Fruit fly (Drosophila melanogaster) whole organism, embryonic: ENCODE results near the gene Eno.

Experiments used
- Antp ChIP-seq: fragments of 200-800 bp; sonication (Bioruptor generic); optimal IDR thresholded peaks from 3 replicates; lab custom pipeline; 2016; ENCODE audit warnings: missing biosample characterization, missing genetic modification characterization
- CG10462 ChIP-seq: fragments of 200-800 bp; sonication (Bioruptor generic); optimal IDR thresholded peaks from 2 replicates; lab custom pipeline; 2016; ENCODE audit warnings: missing biosample characterization, missing genetic modification characterization
- CG10543 ChIP-seq: fragments of 200-800 bp; sonication (Bioruptor generic); optimal IDR thresholded peaks from 3 replicates; lab custom pipeline; 2017; ENCODE audit warnings: missing biosample characterization, mild to moderate bottlenecking, missing genetic modification characterization, moderate library complexity
- CG10959 ChIP-seq: fragments of 200-800 bp; sonication (Bioruptor generic); IDR thresholded peaks from 2 replicates; pipeline ENCODE4 v1.3.6; 2022; ENCODE audit warnings: missing biosample characterization, missing genetic modification characterization
- CG11723 ChIP-seq: fragments of 200-800 bp; sonication (Bioruptor generic); optimal IDR thresholded peaks from 2 replicates; lab custom pipeline; 2017; ENCODE audit warnings: missing biosample characterization, mild to moderate bottlenecking, missing genetic modification characterization
- CG12236 ChIP-seq: fragments of 200-800 bp; sonication (Bioruptor generic); optimal IDR thresholded peaks from 2 replicates; lab custom pipeline; 2016; ENCODE audit warnings: missing biosample characterization, missing genetic modification characterization
- CG13296 ChIP-seq: fragments of 200-800 bp; sonication (Bioruptor generic); optimal IDR thresholded peaks from 3 replicates; lab custom pipeline; 2018; ENCODE audit warnings: missing biosample characterization, mild to moderate bottlenecking, missing genetic modification characterization
- CG14014 ChIP-seq: fragments of 200-800 bp; sonication (Bioruptor generic); IDR thresholded peaks from 2 replicates; pipeline ENCODE4 v1.3.6; 2022; ENCODE audit warnings: missing biosample characterization, missing genetic modification characterization
- CG1647 ChIP-seq: fragments of 200-800 bp; sonication (Bioruptor generic); optimal IDR thresholded peaks from 3 replicates; lab custom pipeline; 2016; ENCODE audit warnings: missing biosample characterization, missing genetic modification characterization
- CG17361 ChIP-seq: fragments of 200-800 bp; sonication (Bioruptor generic); IDR thresholded peaks from 3 replicates; pipeline ENCODE4 v1.3.6; 2022; ENCODE audit warnings: missing biosample characterization, missing genetic modification characterization
- CG17829 ChIP-seq: fragments of 200-800 bp; optimal IDR thresholded peaks from 2 replicates; lab custom pipeline; 2019; ENCODE audit warnings: missing biosample characterization, mild to moderate bottlenecking, missing genetic modification characterization, moderate library complexity
- CG1832 ChIP-seq: fragments of 200-800 bp; sonication (Bioruptor generic); optimal IDR thresholded peaks from 2 replicates; lab custom pipeline; 2017; ENCODE audit warnings: missing biosample characterization, mild to moderate bottlenecking, missing genetic modification characterization, inconsistent platforms
- CG2678 ChIP-seq: fragments of 200-800 bp; sonication (Bioruptor generic); optimal IDR thresholded peaks from 3 replicates; lab custom pipeline; 2019; ENCODE audit warnings: missing biosample characterization, mild to moderate bottlenecking, missing genetic modification characterization, moderate library complexity
- CG3726 ChIP-seq: fragments of 200-800 bp; sonication (Bioruptor generic); IDR thresholded peaks from 3 replicates; pipeline ENCODE4, ENCODE4 v1.3.6; 2022; ENCODE audit warnings: missing biosample characterization, missing genetic modification characterization
- CG3838 ChIP-seq: fragments of 200-800 bp; sonication (Bioruptor generic); optimal IDR thresholded peaks from 3 replicates; lab custom pipeline; 2016; ENCODE audit warnings: missing biosample characterization, missing genetic modification characterization
- CG3847 ChIP-seq: fragments of 200-800 bp; sonication (Bioruptor generic); IDR thresholded peaks from 2 replicates; pipeline ENCODE4 v1.3.6; 2022; ENCODE audit warnings: missing biosample characterization, missing genetic modification characterization
- CG6813 ChIP-seq: fragments of 200-800 bp; sonication (Bioruptor generic); optimal IDR thresholded peaks from 2 replicates; lab custom pipeline; 2017; ENCODE audit warnings: missing biosample characterization, missing genetic modification characterization, mild to moderate bottlenecking, moderate library complexity, missing genetic modification reagents
- CG7271 ChIP-seq: fragments of 200-800 bp; sonication (Bioruptor generic); optimal IDR thresholded peaks from 2 replicates; lab custom pipeline; 2018; ENCODE audit warnings: missing biosample characterization, mild to moderate bottlenecking, missing genetic modification characterization, moderate library complexity
- CG9437 ChIP-seq: fragments of 200-800 bp; sonication (Bioruptor generic); optimal IDR thresholded peaks from 2 replicates; lab custom pipeline; 2018; ENCODE audit warnings: missing biosample characterization, mild to moderate bottlenecking, missing genetic modification characterization
- CG9609 ChIP-seq: fragments of 200-800 bp; sonication (Bioruptor generic); optimal IDR thresholded peaks from 3 replicates; lab custom pipeline; 2016; ENCODE audit warnings: missing biosample characterization, missing genetic modification characterization
- D19A ChIP-seq: fragments of 200-800 bp; optimal IDR thresholded peaks from 3 replicates; lab custom pipeline; 2019; ENCODE audit warnings: missing biosample characterization, mild to moderate bottlenecking, missing genetic modification characterization, moderate library complexity
- D19B ChIP-seq: fragments of 200-800 bp; sonication (Bioruptor generic); optimal IDR thresholded peaks from 2 replicates; lab custom pipeline; 2017; ENCODE audit warnings: missing biosample characterization, mild to moderate bottlenecking, missing genetic modification characterization
- HHEX ChIP-seq: fragments of 200-800 bp; sonication (Bioruptor generic); optimal IDR thresholded peaks from 3 replicates; lab custom pipeline; 2017; ENCODE audit warnings: missing biosample characterization, mild to moderate bottlenecking, missing genetic modification characterization, missing genetic modification reagents
- Hmx ChIP-seq: fragments of 200-800 bp; sonication (Bioruptor generic); optimal IDR thresholded peaks from 2 replicates; lab custom pipeline; 2016; ENCODE audit warnings: missing biosample characterization, missing genetic modification characterization
- Hr39 ChIP-seq: fragments of >200 bp; optimal IDR thresholded peaks from 2 replicates; lab custom pipeline; 2017
- Jarid2 ChIP-seq: fragments of 200-800 bp; sonication (Bioruptor generic); optimal IDR thresholded peaks from 3 replicates; lab custom pipeline; 2017; ENCODE audit warnings: mild to moderate bottlenecking, missing biosample characterization, missing genetic modification reagents, missing genetic modification characterization
- NfI ChIP-seq: fragments of 200-800 bp; sonication (Bioruptor generic); optimal IDR thresholded peaks from 3 replicates; lab custom pipeline; 2018; ENCODE audit warnings: missing biosample characterization, mild to moderate bottlenecking, missing genetic modification characterization, moderate library complexity
- Rfx ChIP-seq: fragments of 200-800 bp; sonication (Bioruptor generic); IDR thresholded peaks from 2 replicates; pipeline ENCODE4 v1.3.6; 2022; ENCODE audit warnings: missing biosample characterization, missing genetic modification characterization
- Sry-δ ChIP-seq: fragments of 200-800 bp; sonication (Bioruptor generic); optimal IDR thresholded peaks from 2 replicates; lab custom pipeline; 2016; ENCODE audit warnings: missing biosample characterization, missing genetic modification characterization
- Taf1 ChIP-seq: fragments of 200-800 bp; sonication (Bioruptor generic); IDR thresholded peaks from 2 replicates; pipeline ENCODE4 v1.3.6; 2022; ENCODE audit warnings: missing biosample characterization, missing genetic modification characterization
- bigmax ChIP-seq: fragments of 200-800 bp; sonication (Bioruptor generic); optimal IDR thresholded peaks from 2 replicates; lab custom pipeline; 2018; ENCODE audit warnings: missing biosample characterization, mild to moderate bottlenecking, missing genetic modification characterization
- ci ChIP-seq: fragments of 200-800 bp; sonication (Bioruptor generic); IDR thresholded peaks from 3 replicates; pipeline ENCODE4 v1.3.6; 2022; ENCODE audit warnings: missing biosample characterization, missing genetic modification characterization
- dysf ChIP-seq: fragments of 200-800 bp; sonication (Bioruptor generic); IDR thresholded peaks from 3 replicates; pipeline ENCODE4 v1.3.6; 2022; ENCODE audit warnings: missing biosample characterization, missing genetic modification characterization
- gro ChIP-seq: fragments of 200-800 bp; sonication (Bioruptor generic); optimal IDR thresholded peaks from 2 replicates; lab custom pipeline; 2016; ENCODE audit warnings: missing biosample characterization, missing genetic modification characterization
- gsb ChIP-seq: fragments of 200-800 bp; sonication (Bioruptor generic); IDR thresholded peaks from 2 replicates; pipeline ENCODE4 v1.3.6; 2022; ENCODE audit warnings: missing biosample characterization, missing genetic modification characterization
- hb ChIP-seq: fragments of 200-800 bp; sonication (Bioruptor generic); IDR thresholded peaks from 3 replicates; pipeline ENCODE4 v1.3.6; 2022; ENCODE audit warnings: missing biosample characterization, missing genetic modification characterization; ENCODE audit not compliant: partially characterized antibody
- hbn ChIP-seq: fragments of 200-800 bp; sonication (Bioruptor generic); IDR thresholded peaks from 2 replicates; pipeline ENCODE4 v1.3.6; 2022; ENCODE audit warnings: missing biosample characterization, missing genetic modification characterization; ENCODE audit not compliant: partially characterized antibody
- her ChIP-seq: fragments of 200-800 bp; sonication (Bioruptor generic); optimal IDR thresholded peaks from 2 replicates; lab custom pipeline; 2016; ENCODE audit warnings: missing biosample characterization, missing genetic modification characterization
- hth ChIP-seq: fragments of >200 bp; optimal IDR thresholded peaks from 2 replicates; lab custom pipeline; 2017; ENCODE audit warnings: inconsistent platforms
- jing ChIP-seq: fragments of 200-800 bp; sonication (Bioruptor generic); optimal IDR thresholded peaks from 2 replicates; lab custom pipeline; 2018; ENCODE audit warnings: missing biosample characterization, mild to moderate bottlenecking, missing genetic modification characterization
- kay ChIP-seq: fragments of 200-800 bp; sonication (Bioruptor generic); optimal IDR thresholded peaks from 2 replicates; lab custom pipeline; 2016; ENCODE audit warnings: missing biosample characterization, missing genetic modification characterization
- pb ChIP-seq: fragments of 200-800 bp; sonication (Bioruptor generic); optimal IDR thresholded peaks from 3 replicates; lab custom pipeline; 2016; ENCODE audit warnings: missing biosample characterization, missing genetic modification characterization
- ranshi ChIP-seq: fragments of 200-800 bp; sonication (Bioruptor generic); IDR thresholded peaks from 2 replicates; pipeline ENCODE4 v1.3.6; 2022; ENCODE audit warnings: missing biosample characterization, missing genetic modification characterization
- slp2 ChIP-seq: fragments of 200-800 bp; sonication (Bioruptor generic); optimal IDR thresholded peaks from 2 replicates; lab custom pipeline; 2016; ENCODE audit warnings: missing biosample characterization, missing genetic modification characterization
- sr ChIP-seq: fragments of 200-800 bp; sonication (Bioruptor generic); IDR thresholded peaks from 3 replicates; pipeline ENCODE4 v1.3.6; 2022; ENCODE audit warnings: missing biosample characterization, missing genetic modification characterization
- tap ChIP-seq: fragments of 200-800 bp; optimal IDR thresholded peaks from 3 replicates; lab custom pipeline; 2019; ENCODE audit warnings: missing biosample characterization, mild to moderate bottlenecking, missing genetic modification characterization, moderate library complexity
- tin ChIP-seq: fragments of 200-800 bp; sonication (Bioruptor generic); optimal IDR thresholded peaks from 3 replicates; lab custom pipeline; 2016; ENCODE audit warnings: missing biosample characterization, missing genetic modification characterization
- tio ChIP-seq: fragments of 200-800 bp; sonication (Bioruptor generic); optimal IDR thresholded peaks from 2 replicates; lab custom pipeline; 2017; ENCODE audit warnings: missing biosample characterization, missing genetic modification characterization, inconsistent platforms
- tup ChIP-seq: fragments of 200-800 bp; sonication (Bioruptor generic); optimal IDR thresholded peaks from 2 replicates; lab custom pipeline; 2016; ENCODE audit warnings: missing biosample characterization, mild to moderate bottlenecking, missing genetic modification characterization, moderate library complexity
- unpg ChIP-seq: fragments of 200-800 bp; sonication (Bioruptor generic); optimal IDR thresholded peaks from 3 replicates; lab custom pipeline; 2018; ENCODE audit warnings: missing biosample characterization, mild to moderate bottlenecking, missing genetic modification characterization, moderate library complexity
- yki ChIP-seq: fragments of >200 bp; optimal IDR thresholded peaks from 3 replicates; lab custom pipeline; 2018

Gene Eno

DNA sequence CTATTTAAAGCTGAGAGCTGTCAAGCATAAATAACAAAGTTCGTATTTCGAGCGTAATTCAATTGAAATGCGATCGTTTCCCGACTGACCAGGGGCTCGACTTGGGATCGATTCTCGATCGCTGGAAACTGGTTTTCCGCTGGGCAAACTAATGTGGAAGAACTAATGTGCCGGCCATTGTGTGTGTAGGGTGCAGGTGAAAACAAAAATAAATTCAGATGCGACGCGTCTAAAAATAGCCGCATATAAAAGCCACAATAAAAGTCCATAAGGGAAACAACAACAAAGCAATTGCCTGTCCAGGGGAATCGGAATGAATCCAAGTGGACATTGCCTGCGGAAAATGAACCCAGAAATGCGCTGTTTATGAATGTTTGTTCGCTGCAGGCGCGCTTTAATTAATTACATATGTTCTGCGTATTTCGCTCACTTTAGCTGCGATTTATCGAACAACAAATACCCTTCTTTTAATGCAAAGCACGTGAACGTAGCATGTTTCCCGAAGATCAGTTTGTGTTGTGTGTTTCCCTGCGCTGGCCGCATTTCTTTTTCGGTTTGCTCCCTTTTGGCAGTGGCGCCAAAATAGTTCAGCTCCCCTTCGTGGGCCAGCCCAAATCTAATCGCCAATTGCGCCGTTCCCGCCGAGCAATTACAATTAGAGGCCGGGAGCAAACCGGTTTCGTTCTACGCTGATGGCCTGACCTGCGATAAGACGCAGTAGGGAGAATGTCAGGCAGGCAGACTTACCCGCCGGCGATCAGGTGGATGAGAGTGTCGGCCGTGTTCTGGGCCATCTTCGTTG, 6.1 kb downstream of the Eno start (continued):
- TF ChIP-seq tio (no peak), D19B (GFP tag; lab: Kevin White, UChicago) (no peak), CG2678 (tag; lab: Kevin White, UChicago) (peak; percentile 49), hbn (GFP tag; lab: Robert Waterston, UW) (no peak), her (GFP tag; lab: Kevin White, UChicago) (no peak), Sry-δ (GFP tag; lab: Kevin White, UChicago) (no peak), CG1832 (GFP tag; lab: Kevin White, UChicago) (no peak), CG9609 (GFP tag; lab: Kevin White, UChicago) (no peak), Taf1 (GFP tag; lab: Robert Waterston, UW) (no peak), D19A (tag; lab: Kevin White, UChicago) (peak; percentile 85), hth (lab: Kevin White, UChicago) (no peak), CG3726 (GFP tag; lab: Robert Waterston, UW) (no peak), CG17361 (no peak; the same call in 2 of the 3 replicates), tap (no peak), CG13296 (GFP tag; lab: Kevin White, UChicago) (no peak), ranshi (no peak), sr (GFP tag; lab: Robert Waterston, UW) (no peak), jing (no peak), tin (no peak), ci (GFP tag; lab: Robert Waterston, UW) (peak; percentile 66; the same call in 2 of the 3 replicates), NfI (GFP tag; lab: Kevin White, UChicago) (peak; percentile 39), Rfx (GFP tag; lab: Robert Waterston, UW) (peak; percentile 40), HHEX (no peak), Antp (GFP tag; lab: Kevin White, UChicago) (no peak), tup (GFP tag; lab: Kevin White, UChicago) (no peak), CG6813 (no peak), gsb (no peak), yki (lab: Kevin White, UChicago) (no peak), dysf (no peak; the same call in 2 of the 3 replicates), pb (GFP tag; lab: Kevin White, UChicago) (no peak), bigmax (GFP tag; lab: Kevin White, UChicago) (no peak), CG10543 (GFP tag; lab: Kevin White, UChicago) (no peak), CG3847 (GFP tag; lab: Robert Waterston, UW) (no peak), CG12236 (GFP tag; lab: Kevin White, UChicago) (no peak), hb (GFP tag; lab: Robert Waterston, UW) (no peak), slp2 (peak; percentile 20), Jarid2 (GFP tag; lab: Kevin White, UChicago) (no peak), Hmx (GFP tag; lab: Kevin White, UChicago) (no peak), CG14014 (GFP tag; lab: Robert Waterston, UW) (peak; percentile 19; the same call in 1 of the 2 replicates), CG1647 (GFP tag; lab: Kevin White, UChicago) (no peak), CG10959 (GFP tag; lab: Robert Waterston, UW) (no peak), CG11723 (GFP tag; lab: Kevin White, UChicago) (no peak), kay (GFP tag; lab: Kevin White, UChicago) (no peak), CG7271 (tag; lab: Kevin White, UChicago) (no peak), CG10462 (GFP tag; lab: Kevin White, UChicago) (no peak), Hr39 (lab: Kevin White, UChicago) (no peak), CG9437 (no peak), CG17829 (tag; lab: Kevin White, UChicago) (peak; percentile 32), gro (GFP tag; lab: Kevin White, UChicago) (no peak), unpg (GFP tag; lab: Kevin White, UChicago) (peak; percentile 15), CG3838 (GFP tag; lab: Kevin White, UChicago) (no peak)
